Worm (Caenorhabditis elegans) whole organism, L4 larva: Measurements from ENCODE around the gene ubc-21.

Experiments used
- F37D6.2 ChIP-seq: sonication (generic microtip); optimal IDR thresholded peaks from 2 replicates; lab custom pipeline; 2016; ENCODE audit warnings: mild to moderate bottlenecking, missing genetic modification characterization, missing compliant biosample characterization
- F49E8.2 ChIP-seq: sonication (generic microtip); optimal IDR thresholded peaks from 2 replicates; lab custom pipeline; 2016; ENCODE audit warnings: missing compliant biosample characterization, mild to moderate bottlenecking, missing genetic modification characterization, borderline replicate concordance
- T20F7.1 ChIP-seq: fragments of 200-800 bp; sonication (Bioruptor generic); optimal IDR thresholded peaks from 2 replicates; lab custom pipeline; 2018; ENCODE audit warnings: mild to moderate bottlenecking, missing genetic modification characterization, missing compliant biosample characterization
- Y105C5A.15 ChIP-seq: fragments of 200-800 bp; sonication (Bioruptor generic); IDR thresholded peaks from 2 replicates; pipeline ENCODE4 v1.3.6; 2022; ENCODE audit warnings: missing genetic modification characterization, missing compliant biosample characterization
- ZK337.2 ChIP-seq: fragments of 200-800 bp; sonication (Bioruptor generic); IDR thresholded peaks from 2 replicates; pipeline ENCODE4 v1.3.6; 2022; ENCODE audit warnings: missing genetic modification reagents, missing genetic modification characterization, missing compliant biosample characterization
- aha-1 ChIP-seq: fragments of 150-350 bp; peaks from one replicate; lab custom pipeline; 2014; ENCODE audit warnings: missing biosample characterization, missing genetic modification characterization
- arid-1 ChIP-seq: fragments of 200-800 bp; sonication (Bioruptor generic); conservative IDR thresholded peaks from 2 replicates; pipeline ENCODE4 v1.3.6; 2022; ENCODE audit warnings: missing genetic modification reagents, missing genetic modification characterization, missing compliant biosample characterization
- attf-4 ChIP-seq: sonication (generic microtip); optimal IDR thresholded peaks from 3 replicates; lab custom pipeline; 2017; ENCODE audit warnings: missing biosample characterization, missing genetic modification characterization
- ceh-44 ChIP-seq: fragments of 200-800 bp; sonication (Bioruptor generic); IDR thresholded peaks from 2 replicates; pipeline ENCODE4 v1.3.6; 2022; ENCODE audit warnings: missing genetic modification reagents, missing genetic modification characterization, missing compliant biosample characterization
- ceh-82 ChIP-seq: sonication (generic microtip); optimal IDR thresholded peaks from 2 replicates; lab custom pipeline; 2017; ENCODE audit warnings: missing biosample characterization, missing genetic modification characterization
- ces-1 ChIP-seq: fragments of 150-350 bp; sonication (generic microtip); optimal IDR thresholded peaks from 4 replicates; lab custom pipeline; 2014; ENCODE audit warnings: missing biosample characterization, missing genetic modification reagents, missing genetic modification characterization
- ctbp-1 ChIP-seq: fragments of 200-800 bp; sonication (Bioruptor generic); IDR thresholded peaks from 2 replicates; pipeline ENCODE4 v1.3.6; 2022; ENCODE audit warnings: missing genetic modification reagents, missing genetic modification characterization, missing compliant biosample characterization
- daf-19 ChIP-seq: fragments of 200-800 bp; sonication (Bioruptor generic); conservative IDR thresholded peaks from 2 replicates; pipeline ENCODE4 v1.3.6; 2022; ENCODE audit warnings: missing genetic modification characterization, missing compliant biosample characterization
- daf-8 ChIP-seq: fragments of 200-800 bp; sonication (Bioruptor generic); IDR thresholded peaks from 2 replicates; pipeline ENCODE4 v1.3.6; 2022; ENCODE audit warnings: missing genetic modification characterization, missing compliant biosample characterization
- dmd-8 ChIP-seq: fragments of 200-800 bp; sonication (Bioruptor generic); IDR thresholded peaks from 2 replicates; pipeline ENCODE4 v1.3.6; 2022; ENCODE audit warnings: missing genetic modification characterization, missing compliant biosample characterization
- dpl-1 ChIP-seq: fragments of 150-350 bp; optimal IDR thresholded peaks from 2 replicates; lab custom pipeline; 2014; ENCODE audit warnings: missing biosample characterization, missing genetic modification reagents, missing genetic modification characterization
- duxl-1 ChIP-seq: sonication (generic microtip); optimal IDR thresholded peaks from 2 replicates; lab custom pipeline; 2016; ENCODE audit warnings: mild to moderate bottlenecking, missing genetic modification characterization, moderate library complexity, missing compliant biosample characterization; ENCODE audit not compliant: poor library complexity
- egl-43 ChIP-seq: fragments of 200-800 bp; sonication (Bioruptor generic); IDR thresholded peaks from 2 replicates; pipeline ENCODE4 v1.3.6; 2022; ENCODE audit warnings: missing genetic modification reagents, missing genetic modification characterization, missing compliant biosample characterization
- hmg-1.1 ChIP-seq: fragments of 200-800 bp; sonication (Bioruptor generic); IDR thresholded peaks from 2 replicates; pipeline ENCODE4 v1.3.6; 2022; ENCODE audit warnings: missing genetic modification reagents, missing genetic modification characterization, missing compliant biosample characterization
- mdl-1 ChIP-seq, 2 experiments: fragments of 150-350 bp in 1 of 2; sonication (generic microtip) in 1 of 2; optimal IDR thresholded peaks; 2 replicates each; lab custom pipeline; 2014 to 2017; ENCODE audit warnings: missing biosample characterization in 2 of 2, missing genetic modification characterization in 2 of 2
- mdt-29 ChIP-seq: fragments of 200-800 bp; sonication (Bioruptor generic); IDR thresholded peaks from 2 replicates; pipeline ENCODE4 v1.3.6; 2022; ENCODE audit warnings: missing genetic modification reagents, missing genetic modification characterization, missing compliant biosample characterization
- mxl-2 ChIP-seq: fragments of 200-800 bp; sonication (Bioruptor generic); conservative IDR thresholded peaks from 2 replicates; pipeline ENCODE4 v1.3.6; 2022; ENCODE audit warnings: missing genetic modification reagents, missing genetic modification characterization, missing compliant biosample characterization
- mxl-3 ChIP-seq: fragments of 200-800 bp; sonication (Bioruptor generic); optimal IDR thresholded peaks from 2 replicates; lab custom pipeline; 2018; ENCODE audit warnings: mild to moderate bottlenecking, missing genetic modification characterization, missing compliant biosample characterization
- nhr-10 ChIP-seq: fragments of 150-350 bp; optimal IDR thresholded peaks from 2 replicates; lab custom pipeline; 2014; ENCODE audit warnings: missing biosample characterization, missing genetic modification characterization
- nhr-237 ChIP-seq: sonication (generic microtip); optimal IDR thresholded peaks from 2 replicates; lab custom pipeline; 2017; ENCODE audit warnings: missing biosample characterization, missing genetic modification characterization
- nhr-41 ChIP-seq: fragments of 200-800 bp; sonication (Bioruptor generic); IDR thresholded peaks from 2 replicates; pipeline ENCODE4 v1.3.6; 2022; ENCODE audit warnings: missing genetic modification reagents, missing genetic modification characterization, missing compliant biosample characterization
- pha-4 ChIP-seq, 2 experiments: fragments of 150-350 bp in 1 of 2; fragments of 200-800 bp in 1 of 2; sonication (Bioruptor generic) in 1 of 2; IDR thresholded peaks in 1 of 2; optimal IDR thresholded peaks in 1 of 2; 2 replicates each; pipeline versions ENCODE4 v1.3.6 to Lab custom; 2014 to 2022; ENCODE audit warnings: missing genetic modification characterization in 2 of 2, missing genetic modification reagents in 2 of 2, missing biosample characterization in 1 of 2, missing compliant biosample characterization in 1 of 2
- sdz-12 ChIP-seq: fragments of 200-800 bp; sonication (Bioruptor generic); optimal IDR thresholded peaks from 2 replicates; lab custom pipeline; 2018; ENCODE audit warnings: mild to moderate bottlenecking, missing genetic modification characterization, missing compliant biosample characterization
- skn-1 ChIP-seq: fragments of 150-350 bp; optimal IDR thresholded peaks from 2 replicates; lab custom pipeline; 2014; ENCODE audit warnings: missing biosample characterization, missing genetic modification characterization
- snpc-4 ChIP-seq: fragments of 150-350 bp; optimal IDR thresholded peaks from 2 replicates; lab custom pipeline; 2014; ENCODE audit warnings: missing biosample characterization, missing genetic modification characterization
- unc-130 ChIP-seq: sonication (generic microtip); optimal IDR thresholded peaks from 2 replicates; lab custom pipeline; 2016; ENCODE audit warnings: missing genetic modification reagents, missing genetic modification characterization, missing compliant biosample characterization
- unc-62 ChIP-seq, 3 experiments: fragments of 150-350 bp in 1 of 3; sonication (generic microtip); optimal IDR thresholded peaks in 2 of 3; peaks in 1 of 3; 1 replicate in 1 of 3; 2 replicates in 2 of 3; lab custom pipeline; 2014 to 2017; ENCODE audit warnings: missing biosample characterization in 3 of 3, missing genetic modification characterization in 3 of 3, missing genetic modification reagents in 3 of 3, missing genotype in 1 of 3
- zfp-2 ChIP-seq: sonication (generic microtip); optimal IDR thresholded peaks from 2 replicates; lab custom pipeline; 2016; ENCODE audit warnings: mild to moderate bottlenecking, missing genetic modification characterization, missing compliant biosample characterization
- zip-2 ChIP-seq: fragments of 150-350 bp; optimal IDR thresholded peaks from 2 replicates; lab custom pipeline; 2014; ENCODE audit warnings: missing biosample characterization, missing genetic modification characterization

Gene ubc-21

ce11 chrX:8846447-8847237 lies 22.8 kb upstream of the ubc-21 start, which contains the start of gene C28G1.10 (continued):
- TF ChIP-seq zfp-2 (tag; lab: Kevin White, UChicago): no peak
- TF ChIP-seq F37D6.2: no peak
- peak; percentile 86; the same call in 1 of the 2 replicates for TF ChIP-seq dmd-8 (GFP tag; lab: Robert Waterston, UW)
- no peak for TF ChIP-seq daf-8 (GFP tag; lab: Robert Waterston, UW)
- TF ChIP-seq ceh-44 (GFP tag; lab: Robert Waterston, UW): no peak
- no peak for TF ChIP-seq sdz-12 (GFP tag; lab: Kevin White, UChicago)
- TF ChIP-seq unc-62 (GFP tag; optimal IDR thresholded peaks at IDR 0.05 in 1 of 2; lab: Kevin White, UChicago): no peak
- no peak for TF ChIP-seq unc-62 (tag; optimal IDR thresholded peaks at IDR 0.05; lab: Kevin White, UChicago)
- TF ChIP-seq daf-19 (GFP tag; lab: Robert Waterston, UW): 0 out of 2 replicates have a peak, but pooled peaks have one; percentile 44

DNA sequence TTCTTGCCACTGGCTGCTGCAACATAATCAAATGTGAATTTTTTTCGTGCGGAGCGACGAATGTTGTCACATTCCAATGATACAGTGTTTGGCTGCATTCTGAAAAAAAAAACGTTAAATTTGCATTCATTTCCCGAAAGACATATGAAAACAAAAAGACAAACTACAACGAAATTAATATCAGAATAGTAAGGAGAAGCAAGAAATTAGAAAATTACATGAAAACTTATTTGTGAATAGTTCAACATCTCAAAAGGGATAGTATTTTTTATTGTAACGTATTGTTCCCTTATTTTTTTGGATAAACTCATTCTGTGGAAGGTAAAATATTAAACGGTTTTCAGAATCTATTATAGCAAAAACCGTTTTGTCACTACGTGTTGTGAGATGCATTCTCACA lies 15.9 kb upstream of the ubc-21 start, which contains the start of gene sprp-4:
TSS of gene sprp-4 (minus strand) at position 101 of the 400 bp plus-strand sequence.
- TF ChIP-seq snpc-4 (tag; lab: Kevin White, UChicago) (no peak), hmg-1.1 (GFP tag; lab: Robert Waterston, UW) (no peak), F37D6.2 (no peak), nhr-10 (tag; lab: Kevin White, UChicago) (no peak), egl-43 (GFP tag; lab: Robert Waterston, UW) (no peak), mdl-1 (tag; optimal IDR thresholded peaks at IDR 0.05; lab: Kevin White, UChicago) (no peak)

- TF ChIP-seq skn-1 (tag; lab: Kevin White, UChicago) (no peak), duxl-1 (tag; lab: Kevin White, UChicago) (no peak), aha-1 (tag; lab: Kevin White, UChicago) (peak; percentile 93), ceh-82 (tag; lab: Kevin White, UChicago) (no peak)
These were observed 15.0 kb upstream of the ubc-21 start for ce11 chrX:8854409-8854808.

DNA sequence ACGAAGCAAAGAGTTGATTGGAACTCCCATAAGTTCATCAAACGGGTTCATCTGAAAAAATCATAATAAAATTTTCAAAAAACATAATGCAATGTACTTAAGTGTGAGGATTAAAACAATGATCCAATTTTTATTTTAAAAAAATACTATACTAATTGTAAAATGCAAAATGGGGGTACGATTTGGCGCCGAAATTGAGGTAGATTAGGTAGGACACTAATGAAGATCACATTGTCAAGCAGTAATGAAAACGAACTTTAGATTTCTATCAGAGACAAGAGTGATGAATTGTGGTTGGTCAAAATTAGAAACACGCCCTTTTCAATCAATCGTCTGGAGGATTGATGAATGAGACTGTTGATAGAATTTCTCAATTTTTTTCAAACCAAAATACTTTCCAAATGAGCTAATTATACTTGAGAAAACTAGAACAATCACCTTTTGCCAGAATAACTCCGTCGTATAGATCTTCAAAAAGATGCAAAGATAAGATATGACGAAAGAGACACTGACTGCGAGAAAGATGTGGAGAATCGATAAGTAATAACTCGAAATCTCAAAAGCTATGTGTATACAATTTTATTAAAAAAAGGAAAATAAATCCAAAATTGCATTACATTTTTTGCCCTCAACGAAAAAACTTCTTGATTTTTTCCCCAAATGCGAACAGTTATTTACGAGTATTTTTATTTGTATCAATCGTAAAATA lies 11.4 kb upstream of the ubc-21 start, which contains the start of gene C06E2.5:
TSS of gene C06E2.5 (minus strand) at position 51 of the 709 bp plus-strand sequence.
- TF ChIP-seq sdz-12 (GFP tag; lab: Kevin White, UChicago) (no peak), unc-62 (GFP tag; optimal IDR thresholded peaks at IDR 0.05 in 1 of 2; lab: Kevin White, UChicago) (peak in 1 of 2 experiments; percentile 45), unc-62 (tag; optimal IDR thresholded peaks at IDR 0.05; lab: Kevin White, UChicago) (no peak), mdt-29 (GFP tag; lab: Robert Waterston, UW) (no peak)

DNA sequence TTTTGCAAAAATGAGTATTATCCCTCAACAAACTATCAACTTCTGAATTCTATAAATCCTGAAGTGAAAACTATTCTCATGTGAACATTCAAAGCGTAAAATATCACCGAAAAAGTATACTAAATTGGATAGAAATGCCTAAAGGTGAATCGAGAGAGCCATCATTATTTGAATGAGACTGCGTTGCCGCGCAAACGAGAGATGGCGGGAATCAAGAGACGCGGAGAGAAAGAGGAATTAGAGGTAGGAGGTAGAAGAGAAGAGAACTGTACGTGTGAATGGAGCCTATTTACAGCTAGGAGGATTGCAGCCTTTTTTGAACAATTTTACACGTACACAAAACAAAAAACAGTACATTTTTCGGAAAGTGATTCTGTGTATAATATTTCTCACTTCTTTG lies 9.9 kb upstream of the ubc-21 start:
- TF ChIP-seq ctbp-1 (GFP tag; lab: Robert Waterston, UW) (no peak), dpl-1 (peak; percentile 26), dmd-8 (GFP tag; lab: Robert Waterston, UW) (no peak), unc-130 (GFP tag; lab: Kevin White, UChicago) (no peak)

- TF ChIP-seq nhr-237 (no peak), T20F7.1 (GFP tag; lab: Kevin White, UChicago) (no peak), unc-62 (GFP tag; optimal IDR thresholded peaks at IDR 0.05 in 1 of 2; lab: Kevin White, UChicago) (peak in 1 of 2 experiments; percentile 2), unc-62 (tag; optimal IDR thresholded peaks at IDR 0.05; lab: Kevin White, UChicago) (no peak), arid-1 (GFP tag; lab: Robert Waterston, UW) (no peak)
These were observed 8.5 kb upstream of the ubc-21 start, which contains the start of gene C06E2.9 for ce11 chrX:8860958-8861357. Gene C06E2.9 (plus strand): TSS chrX:8861258.

DNA sequence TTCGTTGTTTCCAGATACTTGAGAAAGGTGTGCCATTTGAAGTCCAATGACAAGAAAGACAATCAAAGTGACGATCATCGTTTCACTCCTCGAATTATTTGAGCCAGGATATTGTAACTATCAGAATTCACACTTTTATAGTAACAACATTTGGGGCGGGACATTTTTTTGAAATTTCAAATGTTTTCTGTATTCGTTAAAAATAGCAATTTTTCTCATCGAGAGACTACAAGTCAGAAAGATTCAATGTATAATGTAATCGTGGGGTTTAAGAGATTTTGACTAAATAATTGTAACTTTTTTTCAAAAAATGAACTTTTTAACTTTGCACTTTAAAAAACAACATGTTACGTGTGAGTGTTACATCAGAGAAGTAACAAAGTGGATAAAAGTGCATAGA lies 2.9 kb upstream of the ubc-21 start, which contains the start of gene ins-9:
TSS of gene ins-9 (minus strand) at position 101 of the 400 bp plus-strand sequence.
- TF ChIP-seq attf-4 (tag; lab: Kevin White, UChicago) (no peak), Y105C5A.15 (GFP tag; lab: Robert Waterston, UW) (no peak), ZK337.2 (GFP tag; lab: Robert Waterston, UW) (no peak), ces-1 (no peak), zip-2 (tag; lab: Kevin White, UChicago) (no peak), F49E8.2 (tag; lab: Kevin White, UChicago) (no peak), mxl-2 (no peak), pha-4 (GFP tag; IDR thresholded peaks at IDR 0.05; lab: Robert Waterston, UW) (no peak), pha-4 (tag; optimal IDR thresholded peaks at IDR 0.05; lab: Kevin White, UChicago) (no peak), mxl-3 (GFP tag; lab: Kevin White, UChicago) (no peak), nhr-41 (GFP tag; lab: Robert Waterston, UW) (no peak)
